Fruit fly (Drosophila melanogaster): ENCODE results near the gene CG14629.

The CG14629 gene

DNA sequence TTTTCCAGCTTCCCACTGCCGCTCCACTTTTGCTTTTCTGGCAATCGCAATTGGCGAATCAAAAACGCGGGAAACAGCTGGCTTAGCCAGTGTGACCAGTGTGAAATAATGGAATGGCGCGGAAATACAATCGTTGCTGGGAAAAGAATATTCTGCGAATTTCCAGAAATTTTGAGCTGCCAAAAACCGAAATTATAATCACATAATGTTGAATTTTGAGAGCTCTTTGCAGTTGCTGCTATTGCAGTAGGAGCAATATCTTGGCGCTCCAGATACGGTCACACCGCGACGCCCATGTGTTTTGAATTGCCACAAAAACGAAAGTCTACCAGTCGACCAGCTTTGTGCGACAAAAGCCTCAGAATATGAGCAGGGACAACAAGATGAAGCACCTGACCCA, 20.8 kb upstream of the CG14629 start, which contains the start of the genes Cdc45 and Rpp21 (continued):
- TF ChIP-seq sisA (GFP tag; IDR thresholded peaks at IDR 0.05) (no peak), her (GFP tag; optimal IDR thresholded peaks at IDR 0.05) (no peak), Atf-2 (GFP tag; optimal IDR thresholded peaks at IDR 0.05) (no peak), Gsc (GFP tag; IDR thresholded peaks at IDR 0.05) (no peak), bab2 (GFP tag; optimal IDR thresholded peaks at IDR 0.05) (no peak), NC2β (GFP tag; optimal IDR thresholded peaks at IDR 0.05) (no peak), dpn (GFP tag; optimal IDR thresholded peaks at IDR 0.05) (no peak), ash1 (GFP tag; optimal IDR thresholded peaks at IDR 0.05) (no peak), esg (GFP tag; conservative IDR thresholded peaks at IDR 0.05) (no peak), dmrt11E (tag; optimal IDR thresholded peaks at IDR 0.05) (no peak), croc (GFP tag; conservative IDR thresholded peaks at IDR 0.05) (no peak), CG33557 (GFP tag; optimal IDR thresholded peaks at IDR 0.05) (no peak), ind (GFP tag; optimal IDR thresholded peaks at IDR 0.05) (no peak), CG9797 (GFP tag; optimal IDR thresholded peaks at IDR 0.05) (peak; percentile 86), Elba2 (GFP tag; optimal IDR thresholded peaks at IDR 0.05) (no peak), CG7357 (GFP tag; IDR thresholded peaks at IDR 0.05) (no peak), bigmax (GFP tag; optimal IDR thresholded peaks at IDR 0.05) (no peak), Six4 (GFP tag; optimal IDR thresholded peaks at IDR 0.05) (no peak), zfh2 (GFP tag; optimal IDR thresholded peaks at IDR 0.05) (no peak), CG12155 (GFP tag; optimal IDR thresholded peaks at IDR 0.05) (no peak), cwo (GFP tag; optimal IDR thresholded peaks at IDR 0.05) (no peak), fru (optimal IDR thresholded peaks at IDR 0.05) (no peak), HLH4C (GFP tag; IDR thresholded peaks at IDR 0.05; ENCODE audit: partially characterized antibody) (0 out of 3 replicates have a peak, but pooled peaks have one; percentile 28), eyg (GFP tag; optimal IDR thresholded peaks at IDR 0.05) (no peak), Hsf (GFP tag; optimal IDR thresholded peaks at IDR 0.05) (no peak), kni (GFP tag; optimal IDR thresholded peaks at IDR 0.05) (no peak), al (GFP tag; IDR thresholded peaks at IDR 0.05) (no peak), Trl (optimal IDR thresholded peaks at IDR 0.05) (no peak), Trl (GFP tag; optimal IDR thresholded peaks at IDR 0.05) (no peak), Chrac-16 (GFP tag; optimal IDR thresholded peaks at IDR 0.05) (no peak), CG10543 (GFP tag; optimal IDR thresholded peaks at IDR 0.05) (no peak), h (optimal IDR thresholded peaks at IDR 0.05) (no peak), CG15011 (GFP tag; optimal IDR thresholded peaks at IDR 0.05) (no peak), Rx (GFP tag; IDR thresholded peaks at IDR 0.05) (no peak), CG2875 (GFP tag; optimal IDR thresholded peaks at IDR 0.05) (no peak), YL-1 (GFP tag; optimal IDR thresholded peaks at IDR 0.05) (peak; percentile 53), CG7372 (GFP tag; IDR thresholded peaks at IDR 0.05) (no peak), Bdp1 (GFP tag; optimal IDR thresholded peaks at IDR 0.05) (no peak), ems (GFP tag; optimal IDR thresholded peaks at IDR 0.05) (no peak), CG13123 (GFP tag; optimal IDR thresholded peaks at IDR 0.05) (no peak), CG10274 (GFP tag; optimal IDR thresholded peaks at IDR 0.05) (no peak), E2f2 (GFP tag; IDR thresholded peaks at IDR 0.05) (peak; percentile 89), tap (tag; optimal IDR thresholded peaks at IDR 0.05) (no peak), HLHmδ (GFP tag; optimal IDR thresholded peaks at IDR 0.05) (no peak), CG33213 (GFP tag; optimal IDR thresholded peaks at IDR 0.05) (no peak), Tbp (GFP tag; optimal IDR thresholded peaks at IDR 0.05) (no peak), Aef1 (GFP tag; IDR thresholded peaks at IDR 0.05) (no peak), CG12769 (tag; optimal IDR thresholded peaks at IDR 0.05) (no peak), Xbp1 (GFP tag; optimal IDR thresholded peaks at IDR 0.05) (no peak), CG13894 (tag; optimal IDR thresholded peaks at IDR 0.05) (no peak), ewg (GFP tag; optimal IDR thresholded peaks at IDR 0.05) (no peak), gcm2 (GFP tag; optimal IDR thresholded peaks at IDR 0.05) (no peak), sc (optimal IDR thresholded peaks at IDR 0.05) (no peak), sc (GFP tag; optimal IDR thresholded peaks at IDR 0.05) (no peak), sens (GFP tag) (peak; percentile 50)

Measured in whole organism, embryonic.